Fruit fly (Drosophila melanogaster): ENCODE measurements around the gene TwdlS.

DNA sequence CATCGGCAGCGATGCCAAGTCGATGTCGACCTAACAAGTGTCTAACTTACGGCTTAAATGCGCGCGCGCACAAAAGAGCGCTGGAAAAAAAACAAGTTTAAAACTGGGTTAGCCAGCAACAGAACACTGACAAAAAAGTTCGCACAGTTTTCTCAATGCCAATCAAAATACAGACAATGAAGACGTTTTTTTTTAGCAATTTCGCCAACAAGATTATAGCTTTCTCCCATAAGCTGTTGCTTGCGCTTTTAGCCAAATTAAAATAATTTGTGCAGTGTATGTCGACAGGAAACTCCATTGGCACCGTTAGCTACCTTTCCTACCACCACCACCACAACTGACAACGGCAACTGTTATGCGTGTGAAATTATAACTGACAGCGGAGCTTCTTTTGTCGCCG lies 18.1 kb downstream of the TwdlS start:
- TF ChIP-seq h (optimal IDR thresholded peaks at IDR 0.05) (no peak), ttk (optimal IDR thresholded peaks at IDR 0.05) (no peak), insv (optimal IDR thresholded peaks at IDR 0.05) (no peak), psq (optimal IDR thresholded peaks at IDR 0.05) (no peak), Sin3A (optimal IDR thresholded peaks at IDR 0.05) (no peak)

Data from Kc167 (cell line).